Worm (Caenorhabditis elegans) whole organism, L1 larva: Measurements from ENCODE around the gene H03G16.5.

Experiments used
- ces-1 ChIP-seq: fragments of 150-350 bp; optimal IDR thresholded peaks from 2 replicates; lab custom pipeline; 2014; ENCODE audit warnings: missing biosample characterization, missing genetic modification reagents, missing genetic modification characterization
- fkh-10 ChIP-seq: sonication (generic microtip); optimal IDR thresholded peaks from 2 replicates; lab custom pipeline; 2017; ENCODE audit warnings: missing biosample characterization, missing genetic modification reagents, missing genetic modification characterization
- grh-1 ChIP-seq: fragments of 200-800 bp; sonication (Bioruptor generic); IDR thresholded peaks from 2 replicates; pipeline ENCODE4 v1.3.6; 2022; ENCODE audit warnings: missing genetic modification reagents, missing genetic modification characterization, missing compliant biosample characterization
- nhr-20 ChIP-seq: sonication (generic microtip); optimal IDR thresholded peaks from 2 replicates; lab custom pipeline; 2016; ENCODE audit warnings: mild to moderate bottlenecking, missing genetic modification characterization, missing compliant biosample characterization
- nhr-71 ChIP-seq: sonication (generic microtip); optimal IDR thresholded peaks from 2 replicates; lab custom pipeline; 2016; ENCODE audit warnings: mild to moderate bottlenecking, missing genetic modification characterization, moderate library complexity, missing compliant biosample characterization
- nhr-90 ChIP-seq: sonication (generic microtip); optimal IDR thresholded peaks from 2 replicates; lab custom pipeline; 2016; ENCODE audit warnings: mild to moderate bottlenecking, missing genetic modification characterization, missing compliant biosample characterization; ENCODE audit not compliant: poor library complexity
- snu-23 ChIP-seq: sonication (generic microtip); optimal IDR thresholded peaks from 2 replicates; lab custom pipeline; 2016; ENCODE audit warnings: missing genetic modification characterization, missing compliant biosample characterization
- sup-37 ChIP-seq: fragments of 200-800 bp; sonication (Bioruptor generic); optimal IDR thresholded peaks from 2 replicates; lab custom pipeline; 2018; ENCODE audit warnings: mild to moderate bottlenecking, missing genetic modification characterization, missing compliant biosample characterization

- TF ChIP-seq sup-37 (GFP tag; lab: Kevin White, UChicago) (no peak), snu-23 (GFP tag; lab: Kevin White, UChicago) (no peak), fkh-10 (GFP tag; lab: Kevin White, UChicago) (no peak), nhr-71 (no peak), ces-1 (GFP tag; lab: Kevin White, UChicago) (no peak), nhr-20 (tag; lab: Kevin White, UChicago) (no peak), nhr-90 (no peak), grh-1 (GFP tag; lab: Robert Waterston, UW) (no peak)
Measured at ce11 chrX:15036287-15036686, 20.4 kb downstream of the H03G16.5 start.
